Worm (Caenorhabditis elegans) whole organism, L4/young adult: ENCODE measurements around the gene B0361.11.

ENCODE experiments used
- W03F9.2 ChIP-seq: fragments of 150-350 bp; optimal IDR thresholded peaks from 2 replicates; lab custom pipeline; 2014; ENCODE audit warnings: missing biosample characterization, missing genetic modification characterization
- him-1 ChIP-seq: sonication (generic microtip); optimal IDR thresholded peaks from 2 replicates; lab custom pipeline; 2016; ENCODE audit warnings: missing genotype, missing genetic modification reagents, missing genetic modification characterization, missing compliant biosample characterization

DNA sequence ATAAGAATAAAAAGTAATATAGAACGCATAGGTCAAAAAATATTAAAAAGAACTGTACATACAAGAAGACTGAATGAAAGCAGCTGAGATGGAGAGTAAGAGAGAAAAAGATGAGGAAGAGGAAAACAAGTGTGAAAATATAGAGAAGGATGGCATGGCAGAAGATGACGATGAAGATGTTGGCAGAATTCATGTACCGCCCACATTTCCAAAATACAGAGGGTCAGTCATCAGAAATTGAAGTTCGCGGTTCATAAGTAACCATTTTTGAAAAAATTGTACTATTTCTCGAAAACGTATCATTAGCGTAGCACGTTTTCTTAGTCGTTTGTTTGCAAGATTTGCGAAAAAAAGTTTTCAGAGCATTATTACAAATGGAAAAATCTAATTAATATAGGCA is 29.7 kb upstream of the B0361.11 start, which contains the start of gene zmp-6:
- no peak for TF ChIP-seq him-1 (tag; lab: Kevin White, UChicago)
- no peak for TF ChIP-seq W03F9.2 (tag; lab: Kevin White, UChicago)
